Worm (Caenorhabditis elegans) whole organism, L4/young adult: ENCODE data around the gene aagr-2.

Source experiments
- W03F9.2 ChIP-seq: fragments of 150-350 bp; optimal IDR thresholded peaks from 2 replicates; lab custom pipeline; 2014; ENCODE audit warnings: missing biosample characterization, missing genetic modification characterization
- dao-5 ChIP-seq: sonication (generic microtip); optimal IDR thresholded peaks from 2 replicates; lab custom pipeline; 2016; ENCODE audit warnings: missing genotype, missing genetic modification characterization, moderate library complexity, missing compliant biosample characterization
- him-1 ChIP-seq: sonication (generic microtip); optimal IDR thresholded peaks from 2 replicates; lab custom pipeline; 2016; ENCODE audit warnings: missing genotype, missing genetic modification reagents, missing genetic modification characterization, missing compliant biosample characterization

DNA sequence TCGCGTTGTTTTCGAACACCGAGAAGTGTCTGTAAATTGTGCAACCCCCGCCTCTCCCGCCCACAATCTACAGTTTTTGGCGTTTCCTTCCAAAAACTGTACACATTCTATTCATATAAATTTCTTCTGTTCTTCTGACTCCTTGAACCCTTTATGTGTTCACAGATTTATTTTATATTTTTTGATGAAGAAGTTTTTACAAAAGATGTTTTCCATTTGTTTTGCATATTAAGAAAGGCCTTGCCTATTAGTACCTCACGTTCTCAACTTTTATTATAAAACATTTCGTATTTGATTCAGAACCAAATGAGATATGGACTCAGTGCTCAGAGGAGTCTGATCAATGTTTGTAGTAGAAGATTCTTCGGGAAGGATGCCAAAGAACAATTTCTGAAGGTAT, 28.2 kb upstream of the aagr-2 start, which contains the start of gene ndx-3:
- TF ChIP-seq him-1 (tag; lab: Kevin White, UChicago) = no peak
- TF ChIP-seq dao-5 (tag; lab: Kevin White, UChicago) = no peak
- no peak for TF ChIP-seq W03F9.2 (tag; lab: Kevin White, UChicago)
